Worm (Caenorhabditis elegans) whole organism, L1 larva: ENCODE measurements around the gene exc-6.

ENCODE experiments used
- C16A3.4 ChIP-seq: fragments of 150-350 bp; optimal IDR thresholded peaks from 2 replicates; lab custom pipeline; 2014; ENCODE audit warnings: missing biosample characterization, missing genetic modification characterization
- C34B4.2 ChIP-seq: sonication (generic microtip); optimal IDR thresholded peaks from 2 replicates; lab custom pipeline; 2017; ENCODE audit warnings: mild to moderate bottlenecking, missing genetic modification characterization, missing compliant biosample characterization
- Y116A8C.19 ChIP-seq: sonication (generic microtip); optimal IDR thresholded peaks from 2 replicates; lab custom pipeline; 2016; ENCODE audit warnings: missing compliant biosample characterization, missing genetic modification characterization, borderline replicate concordance
- aha-1 ChIP-seq: fragments of 150-350 bp; optimal IDR thresholded peaks from 2 replicates; lab custom pipeline; 2014; ENCODE audit warnings: missing biosample characterization, missing genetic modification characterization
- alr-1 ChIP-seq: fragments of 200-800 bp; sonication (Bioruptor generic); optimal IDR thresholded peaks from 2 replicates; lab custom pipeline; 2018; ENCODE audit warnings: borderline replicate concordance, mild to moderate bottlenecking, missing genetic modification characterization, missing compliant biosample characterization
- aly-2 ChIP-seq: fragments of 150-350 bp; optimal IDR thresholded peaks from 2 replicates; lab custom pipeline; 2014; ENCODE audit warnings: missing biosample characterization, missing genetic modification characterization
- ama-1 ChIP-seq: fragments of 150-350 bp; optimal IDR thresholded peaks from 2 replicates; lab custom pipeline; 2014
- ceh-82 ChIP-seq, 3 experiments: fragments of 150-350 bp in 1 of 3; sonication (generic microtip) in 2 of 3; optimal IDR thresholded peaks; 2 replicates each; lab custom pipeline; 2014 to 2017; ENCODE audit warnings: missing biosample characterization in 3 of 3, missing genetic modification characterization in 3 of 3
- ces-1 ChIP-seq: fragments of 150-350 bp; optimal IDR thresholded peaks from 2 replicates; lab custom pipeline; 2014; ENCODE audit warnings: missing biosample characterization, missing genetic modification reagents, missing genetic modification characterization
- dpl-1 ChIP-seq, 3 experiments: fragments of 150-350 bp in 2 of 3; sonication (generic microtip) in 1 of 3; optimal IDR thresholded peaks; 2 replicates each; lab custom pipeline; 2014 to 2017; ENCODE audit warnings: missing biosample characterization in 3 of 3, missing genetic modification characterization in 3 of 3, missing genetic modification reagents in 3 of 3
- dsc-1 ChIP-seq: sonication (generic microtip); optimal IDR thresholded peaks from 2 replicates; lab custom pipeline; 2016; ENCODE audit warnings: mild to moderate bottlenecking, missing genetic modification characterization, missing compliant biosample characterization
- efl-1 ChIP-seq, 4 experiments: fragments of 150-350 bp; optimal IDR thresholded peaks in 3 of 4; peaks in 1 of 4; 1 replicate in 1 of 4; 2 replicates in 3 of 4; lab custom pipeline; 2014; ENCODE audit warnings: missing biosample characterization in 2 of 4, missing genetic modification characterization in 2 of 4, missing genetic modification reagents in 2 of 4
- efl-3 ChIP-seq: fragments of 200-800 bp; sonication (Bioruptor generic); optimal IDR thresholded peaks from 2 replicates; lab custom pipeline; 2018; ENCODE audit warnings: mild to moderate bottlenecking, missing genetic modification characterization, missing compliant biosample characterization
- egl-27 ChIP-seq, 2 experiments: fragments of 150-350 bp in 1 of 2; sonication (generic microtip); optimal IDR thresholded peaks; 3 replicates each; lab custom pipeline; 2017 to 2018; ENCODE audit warnings: missing biosample characterization in 2 of 2, missing genetic modification characterization in 2 of 2, missing genetic modification reagents in 2 of 2
- elt-2 ChIP-seq: sonication (generic microtip); optimal IDR thresholded peaks from 2 replicates; lab custom pipeline; 2016; ENCODE audit warnings: missing genetic modification characterization, mild to moderate bottlenecking, inconsistent platforms, missing compliant biosample characterization, missing genetic modification reagents
- elt-3 ChIP-seq, 6 experiments: fragments of 150-350 bp in 1 of 6; sonication (generic microtip); optimal IDR thresholded peaks; 2 replicates each; lab custom pipeline; 2017 to 2018; ENCODE audit warnings: missing biosample characterization in 6 of 6, missing genetic modification characterization in 6 of 6, inconsistent platforms in 1 of 6
- ets-5 ChIP-seq: fragments of 200-800 bp; sonication (Bioruptor generic); IDR thresholded peaks from 2 replicates; pipeline ENCODE4 v1.3.6; 2022; ENCODE audit warnings: missing genetic modification characterization, missing compliant biosample characterization
- fkh-10 ChIP-seq: sonication (generic microtip); optimal IDR thresholded peaks from 2 replicates; lab custom pipeline; 2017; ENCODE audit warnings: missing biosample characterization, missing genetic modification reagents, missing genetic modification characterization
- fos-1 ChIP-seq: fragments of 150-350 bp; optimal IDR thresholded peaks from 2 replicates; lab custom pipeline; 2014; ENCODE audit warnings: missing biosample characterization, missing genetic modification characterization
- grh-1 ChIP-seq: fragments of 200-800 bp; sonication (Bioruptor generic); IDR thresholded peaks from 2 replicates; pipeline ENCODE4 v1.3.6; 2022; ENCODE audit warnings: missing genetic modification reagents, missing genetic modification characterization, missing compliant biosample characterization
- hpl-2 ChIP-seq: fragments of 150-350 bp; optimal IDR thresholded peaks from 2 replicates; lab custom pipeline; 2014; ENCODE audit warnings: missing biosample characterization, missing genetic modification reagents, missing genetic modification characterization
- jun-1 ChIP-seq: fragments of 150-350 bp; optimal IDR thresholded peaks from 2 replicates; lab custom pipeline; 2014; ENCODE audit warnings: missing biosample characterization, missing genetic modification reagents, missing genetic modification characterization
- lin-14 ChIP-seq: fragments of 200-800 bp; sonication (Bioruptor generic); optimal IDR thresholded peaks from 2 replicates; lab custom pipeline; 2018; ENCODE audit warnings: mild to moderate bottlenecking, missing genetic modification characterization, moderate library complexity, missing compliant biosample characterization
- lin-15B ChIP-seq: fragments of 150-350 bp; sonication (generic microtip); optimal IDR thresholded peaks from 3 replicates; lab custom pipeline; 2014; ENCODE audit warnings: missing biosample characterization, missing genetic modification characterization
- lin-35 ChIP-seq, 2 experiments: fragments of 150-350 bp; optimal IDR thresholded peaks; 2 replicates each; lab custom pipeline; 2014; ENCODE audit warnings: missing biosample characterization in 2 of 2, missing genetic modification characterization in 2 of 2, missing genetic modification reagents in 2 of 2
- lir-3 ChIP-seq: sonication (generic microtip); optimal IDR thresholded peaks from 2 replicates; lab custom pipeline; 2016; ENCODE audit warnings: mild to moderate bottlenecking, missing genetic modification characterization, moderate library complexity, missing compliant biosample characterization; ENCODE audit not compliant: poor library complexity
- mdl-1 ChIP-seq, 2 experiments: fragments of 150-350 bp; optimal IDR thresholded peaks; 2 replicates each; lab custom pipeline; 2014 to 2017; ENCODE audit warnings: missing biosample characterization in 2 of 2, missing genetic modification characterization in 2 of 2, inconsistent platforms in 1 of 2
- mef-2 ChIP-seq: fragments of 150-350 bp; optimal IDR thresholded peaks from 2 replicates; lab custom pipeline; 2014; ENCODE audit warnings: missing biosample characterization, missing genetic modification characterization
- mep-1 ChIP-seq: fragments of 150-350 bp; optimal IDR thresholded peaks from 2 replicates; lab custom pipeline; 2014; ENCODE audit warnings: missing biosample characterization, missing genetic modification characterization
- nhr-19 ChIP-seq: fragments of 200-800 bp; sonication (Bioruptor generic); conservative IDR thresholded peaks from 2 replicates; pipeline ENCODE4 v1.3.6; 2022; ENCODE audit warnings: missing genetic modification characterization, missing compliant biosample characterization
- nhr-237 ChIP-seq: fragments of 150-350 bp; optimal IDR thresholded peaks from 2 replicates; lab custom pipeline; 2014; ENCODE audit warnings: missing biosample characterization, missing genetic modification characterization
- nhr-47 ChIP-seq: sonication (generic microtip); optimal IDR thresholded peaks from 2 replicates; lab custom pipeline; 2016; ENCODE audit warnings: mild to moderate bottlenecking, missing genetic modification characterization, moderate library complexity, missing compliant biosample characterization
- nhr-71 ChIP-seq: sonication (generic microtip); optimal IDR thresholded peaks from 2 replicates; lab custom pipeline; 2016; ENCODE audit warnings: mild to moderate bottlenecking, missing genetic modification characterization, moderate library complexity, missing compliant biosample characterization
- nhr-76 ChIP-seq: sonication (generic microtip); optimal IDR thresholded peaks from 2 replicates; lab custom pipeline; 2017; ENCODE audit warnings: missing biosample characterization, missing genetic modification characterization
- nhr-77 ChIP-seq: fragments of 150-350 bp; optimal IDR thresholded peaks from 2 replicates; lab custom pipeline; 2014; ENCODE audit warnings: missing biosample characterization, missing genetic modification characterization
- nhr-85 ChIP-seq: sonication (generic microtip); peaks from one replicate; lab custom pipeline; 2016; ENCODE audit warnings: missing genetic modification characterization, inconsistent platforms, missing compliant biosample characterization
- nhr-90 ChIP-seq: sonication (generic microtip); optimal IDR thresholded peaks from 2 replicates; lab custom pipeline; 2016; ENCODE audit warnings: mild to moderate bottlenecking, missing genetic modification characterization, missing compliant biosample characterization; ENCODE audit not compliant: poor library complexity
- pqm-1 ChIP-seq: sonication (generic microtip); optimal IDR thresholded peaks from 3 replicates; lab custom pipeline; 2017; ENCODE audit warnings: missing biosample characterization, missing genetic modification characterization
- skn-1 ChIP-seq: fragments of 150-350 bp; optimal IDR thresholded peaks from 2 replicates; lab custom pipeline; 2014; ENCODE audit warnings: missing biosample characterization, missing genetic modification characterization
- snpc-4 ChIP-seq: fragments of 150-350 bp; optimal IDR thresholded peaks from 2 replicates; lab custom pipeline; 2014; ENCODE audit warnings: missing biosample characterization, missing genetic modification characterization
- sptf-1 ChIP-seq: fragments of 150-350 bp; optimal IDR thresholded peaks from 2 replicates; lab custom pipeline; 2014; ENCODE audit warnings: missing biosample characterization, missing genetic modification characterization
- swsn-7 ChIP-seq: sonication (generic microtip); optimal IDR thresholded peaks from 2 replicates; lab custom pipeline; 2016; ENCODE audit warnings: missing genetic modification characterization, missing compliant biosample characterization
- tbx-2 ChIP-seq: sonication (generic microtip); optimal IDR thresholded peaks from 2 replicates; lab custom pipeline; 2016; ENCODE audit warnings: missing genetic modification characterization, missing compliant biosample characterization
- unc-30 ChIP-seq: sonication (generic microtip); optimal IDR thresholded peaks from 2 replicates; lab custom pipeline; 2017; ENCODE audit warnings: missing biosample characterization, missing genetic modification characterization
- unc-86 ChIP-seq: sonication (generic microtip); optimal IDR thresholded peaks from 2 replicates; lab custom pipeline; 2016; ENCODE audit warnings: missing genetic modification characterization, missing compliant biosample characterization
- xbp-1 ChIP-seq: sonication (generic microtip); optimal IDR thresholded peaks from 2 replicates; lab custom pipeline; 2016; ENCODE audit warnings: missing genetic modification characterization, missing compliant biosample characterization
- zip-4 ChIP-seq: fragments of 200-800 bp; sonication (Bioruptor generic); optimal IDR thresholded peaks from 2 replicates; lab custom pipeline; 2018; ENCODE audit warnings: mild to moderate bottlenecking, missing genetic modification characterization, moderate library complexity, missing compliant biosample characterization
- ztf-11 ChIP-seq, 2 experiments: sonication (generic microtip); optimal IDR thresholded peaks; 2 replicates each; lab custom pipeline; 2016 to 2017; ENCODE audit warnings: missing genetic modification characterization in 2 of 2, missing biosample characterization in 1 of 2, missing compliant biosample characterization in 1 of 2

exc-6 gene

DNA sequence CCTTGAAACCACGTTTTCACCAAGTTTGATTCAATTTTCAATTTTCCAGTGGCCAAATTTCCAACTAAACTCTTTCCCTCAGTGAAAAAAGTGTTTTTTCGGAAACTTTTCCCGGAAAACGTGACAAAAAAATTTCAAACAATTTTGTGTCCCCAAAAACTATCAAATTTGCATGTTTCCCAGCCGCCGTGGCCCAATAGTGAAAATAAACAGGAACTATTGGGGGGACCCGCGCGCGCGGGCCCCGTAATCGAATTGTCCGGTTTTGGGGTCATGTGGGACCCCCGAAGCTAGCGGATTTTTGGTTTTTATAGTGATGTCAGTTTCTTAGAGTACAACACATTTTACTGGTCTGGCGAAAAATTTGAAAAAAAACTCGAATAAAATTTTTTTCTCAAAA is 28.5 kb downstream of the exc-6 start (continued):
- no peak for TF ChIP-seq nhr-237
- no peak for TF ChIP-seq Y116A8C.19 (tag; lab: Kevin White, UChicago)
- TF ChIP-seq elt-2 (tag; lab: Kevin White, UChicago): no peak
- no peak for TF ChIP-seq unc-30 (tag; lab: Kevin White, UChicago)
- TF ChIP-seq nhr-90 (tag; lab: Kevin White, UChicago): no peak
- TF ChIP-seq lin-14 (GFP tag; lab: Kevin White, UChicago): peak; percentile 68
- TF ChIP-seq skn-1 (tag; lab: Kevin White, UChicago): no peak
- TF ChIP-seq aha-1 (tag; lab: Kevin White, UChicago): no peak
- no peak for TF ChIP-seq dpl-1 (GFP tag; optimal IDR thresholded peaks at IDR 0.05; lab: Kevin White, UChicago)
- no peak for TF ChIP-seq nhr-77 (tag; lab: Kevin White, UChicago)
- TF ChIP-seq sptf-1 (tag; lab: Kevin White, UChicago): no peak
- TF ChIP-seq C16A3.4: no peak
- TF ChIP-seq jun-1 (tag; lab: Kevin White, UChicago): no peak
- TF ChIP-seq fos-1 (tag; lab: Kevin White, UChicago): no peak
- no peak for TF ChIP-seq lin-35 (GFP tag; optimal IDR thresholded peaks at IDR 0.05; lab: Kevin White, UChicago)
- TF ChIP-seq tbx-2 (tag; lab: Kevin White, UChicago): peak; percentile 8
- no peak for TF ChIP-seq ets-5 (GFP tag; lab: Robert Waterston, UW)

DNA sequence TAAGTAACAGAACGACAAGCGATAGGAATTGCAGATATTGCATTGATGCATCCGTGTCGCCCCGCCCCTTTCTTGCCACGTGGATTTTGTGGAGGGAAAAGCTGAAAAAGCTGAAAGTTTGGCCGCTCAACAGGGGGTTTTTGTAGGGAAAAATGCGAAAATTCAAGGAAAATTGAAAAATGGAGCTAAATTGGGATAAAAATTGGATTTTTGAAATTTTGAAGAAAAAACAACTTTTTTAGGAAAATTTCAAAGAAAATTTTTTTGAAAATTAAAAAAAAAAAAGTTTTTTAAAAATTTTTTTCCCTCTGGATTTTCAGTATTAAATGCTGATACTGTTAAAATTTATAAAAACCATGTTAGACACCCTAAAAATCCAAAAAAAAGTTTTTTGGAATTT is 32.9 kb downstream of the exc-6 start, which contains the start of gene lgc-46:
TSS of gene lgc-46 (minus strand) at position 101 of the 400 bp plus-strand sequence.
- TF ChIP-seq grh-1 (GFP tag; lab: Robert Waterston, UW) (no peak), lin-15B (tag; lab: Kevin White, UChicago) (no peak), nhr-85 (tag; lab: Kevin White, UChicago) (no peak), snpc-4 (tag; lab: Kevin White, UChicago) (no peak), dsc-1 (no peak), lir-3 (tag; lab: Kevin White, UChicago) (no peak), elt-3 (tag; optimal IDR thresholded peaks at IDR 0.05; lab: Kevin White, UChicago) (no peak), zip-4 (GFP tag; lab: Kevin White, UChicago) (no peak), nhr-19 (GFP tag; lab: Robert Waterston, UW) (no peak), lin-35 (GFP tag; optimal IDR thresholded peaks at IDR 0.05; lab: Kevin White, UChicago) (no peak), ztf-11 (tag; optimal IDR thresholded peaks at IDR 0.05; lab: Kevin White, UChicago) (no peak), efl-3 (GFP tag; lab: Kevin White, UChicago) (no peak), alr-1 (tag; lab: Kevin White, UChicago) (no peak)

DNA sequence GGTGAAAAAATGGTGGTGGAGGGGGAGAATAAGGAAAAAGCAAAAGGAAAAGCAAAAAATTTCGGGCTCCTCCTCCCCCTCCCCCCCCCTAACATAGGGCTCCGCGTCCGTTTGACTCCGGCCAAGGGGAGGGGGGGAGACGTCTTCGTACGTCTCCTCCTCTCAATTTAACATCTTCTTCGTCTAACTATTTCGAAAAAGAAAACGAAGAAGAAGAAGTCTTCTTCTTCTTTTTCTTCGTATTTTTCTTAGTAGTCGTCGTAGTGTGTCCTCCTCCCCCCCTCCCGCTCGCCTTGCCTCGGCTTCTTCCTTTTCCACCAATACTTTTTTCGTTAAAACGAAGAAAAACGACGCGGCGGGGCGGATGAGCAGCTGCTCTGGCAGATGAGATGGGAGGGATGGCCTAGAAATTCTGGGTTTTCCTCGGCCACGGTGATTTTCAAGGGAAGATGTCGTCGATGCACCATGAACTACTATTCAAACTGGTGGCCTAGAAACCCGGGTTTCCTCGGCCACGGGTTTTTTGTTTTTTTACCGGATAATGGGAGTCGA is 33.9 kb downstream of the exc-6 start:
- no peak for TF ChIP-seq fkh-10 (GFP tag; lab: Kevin White, UChicago)
- no peak for TF ChIP-seq pqm-1 (tag; lab: Kevin White, UChicago)
- TF ChIP-seq C16A3.4: no peak
- TF ChIP-seq nhr-71 (tag; lab: Kevin White, UChicago): peak; percentile 5
- TF ChIP-seq C34B4.2: no peak
- no peak for TF ChIP-seq nhr-76 (tag; lab: Kevin White, UChicago)
- no peak for TF ChIP-seq ama-1 (lab: Kevin White, UChicago)
- no peak for TF ChIP-seq nhr-77 (tag; lab: Kevin White, UChicago)
- TF ChIP-seq fos-1 (tag; lab: Kevin White, UChicago): no peak
- TF ChIP-seq xbp-1 (tag; lab: Kevin White, UChicago): no peak
- peak in 1 of 3 experiments; percentile 43 for TF ChIP-seq ceh-82 (tag; optimal IDR thresholded peaks at IDR 0.05; lab: Kevin White, UChicago)
- TF ChIP-seq ces-1: no peak
- TF ChIP-seq swsn-7: no peak
- TF ChIP-seq aly-2 (tag; lab: Kevin White, UChicago): no peak
- no peak for TF ChIP-seq mef-2 (tag; lab: Kevin White, UChicago)
- TF ChIP-seq nhr-47 (tag; lab: Kevin White, UChicago): no peak
- no peak for TF ChIP-seq unc-86 (tag; lab: Kevin White, UChicago)
- TF ChIP-seq mdl-1 (tag; optimal IDR thresholded peaks at IDR 0.05; lab: Kevin White, UChicago): no peak
- TF ChIP-seq mep-1: no peak
- peak in 1 of 2 experiments; percentile 9 for TF ChIP-seq efl-1 (optimal IDR thresholded peaks at IDR 0.05; lab: Kevin White, UChicago)
- TF ChIP-seq efl-1 (GFP tag; optimal IDR thresholded peaks at IDR 0.05 in 1 of 2; lab: Kevin White, UChicago): no peak
- no peak for TF ChIP-seq hpl-2 (GFP tag; lab: Kevin White, UChicago)
- TF ChIP-seq dsc-1: no peak
- no peak for TF ChIP-seq efl-3 (GFP tag; lab: Kevin White, UChicago)
- TF ChIP-seq lin-35 (GFP tag; optimal IDR thresholded peaks at IDR 0.05; lab: Kevin White, UChicago): peak in 1 of 2 experiments; percentile 23
- TF ChIP-seq lin-14 (GFP tag; lab: Kevin White, UChicago): peak; percentile 65
- TF ChIP-seq egl-27 (tag; optimal IDR thresholded peaks at IDR 0.05; lab: Kevin White, UChicago): no peak
